Fruit fly (Drosophila melanogaster) whole organism: Measurements from ENCODE around the gene mgr.

Experiments
- EcR ChIP-seq, 2 experiments: fragments of >200 bp; optimal IDR thresholded peaks; 2 replicates each; lab custom pipeline; 2017; ENCODE audit warnings: missing biosample characterization in 2 of 2, missing genetic modification characterization in 2 of 2, missing genetic modification reagents in 2 of 2
- usp ChIP-seq: fragments of >200 bp; optimal IDR thresholded peaks from 2 replicates; lab custom pipeline; 2017; ENCODE audit warnings: missing biosample characterization, missing genetic modification characterization, mixed read lengths

DNA sequence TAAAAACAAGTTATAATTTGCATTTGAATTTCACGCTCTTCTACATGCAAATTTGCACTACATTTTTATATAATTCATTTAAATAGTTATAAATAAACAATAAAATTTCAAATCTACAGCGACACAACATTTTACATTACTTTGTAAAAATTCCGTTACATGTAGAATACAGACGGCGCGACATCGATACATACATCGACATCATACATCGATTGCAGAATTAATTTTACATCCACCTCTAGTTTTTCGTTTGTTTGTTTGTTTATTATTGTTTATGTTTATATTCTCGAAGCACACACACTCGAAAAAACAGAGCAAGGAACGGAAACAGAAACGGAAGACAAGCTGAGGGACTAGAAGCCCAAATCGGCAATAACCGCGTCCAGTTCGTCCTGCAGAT, 27.9 kb upstream of the mgr start, which contains the start of gene CG17230:
- no peak for TF ChIP-seq usp (GFP tag; lab: Kevin White, UChicago)
- no peak for TF ChIP-seq EcR (GFP tag; optimal IDR thresholded peaks at IDR 0.05; lab: Kevin White, UChicago)
